Worm (Caenorhabditis elegans) whole organism, late embryonic: Measurements from ENCODE around the gene R07E3.1.

Experiments
- C38D4.7 ChIP-seq: fragments of 200-800 bp; sonication (Bioruptor generic); optimal IDR thresholded peaks from 2 replicates; lab custom pipeline; 2018; ENCODE audit warnings: mild to moderate bottlenecking, missing genetic modification characterization, moderate library complexity, missing compliant biosample characterization
- Y22D7AL.16 ChIP-seq: sonication (generic microtip); optimal IDR thresholded peaks from 2 replicates; lab custom pipeline; 2016; ENCODE audit warnings: missing genetic modification characterization, missing compliant biosample characterization
- ama-1 ChIP-seq: fragments of 150-350 bp; optimal IDR thresholded peaks from 2 replicates; lab custom pipeline; 2014
- ceh-14 ChIP-seq: sonication (generic microtip); optimal IDR thresholded peaks from 2 replicates; lab custom pipeline; 2016; ENCODE audit warnings: missing genotype, missing genetic modification characterization, missing compliant biosample characterization
- ceh-18 ChIP-seq: sonication (generic microtip); optimal IDR thresholded peaks from 2 replicates; lab custom pipeline; 2016; ENCODE audit warnings: missing genetic modification characterization, missing compliant biosample characterization
- ceh-19 ChIP-seq: fragments of 200-800 bp; sonication (Bioruptor generic); optimal IDR thresholded peaks from 2 replicates; lab custom pipeline; 2018; ENCODE audit warnings: mild to moderate bottlenecking, missing genetic modification characterization, missing compliant biosample characterization
- ceh-2 ChIP-seq: sonication (generic microtip); optimal IDR thresholded peaks from 2 replicates; lab custom pipeline; 2016; ENCODE audit warnings: missing genotype, missing genetic modification characterization, missing compliant biosample characterization
- ceh-22 ChIP-seq: sonication (generic microtip); optimal IDR thresholded peaks from 2 replicates; lab custom pipeline; 2017; ENCODE audit warnings: missing biosample characterization, missing genetic modification characterization
- ceh-31 ChIP-seq: sonication (generic microtip); optimal IDR thresholded peaks from 2 replicates; lab custom pipeline; 2016; ENCODE audit warnings: missing genetic modification characterization, missing compliant biosample characterization
- ceh-34 ChIP-seq: sonication (generic microtip); optimal IDR thresholded peaks from 2 replicates; lab custom pipeline; 2016; ENCODE audit warnings: mild to moderate bottlenecking, missing genetic modification characterization, missing compliant biosample characterization
- ceh-48 ChIP-seq: sonication (generic microtip); optimal IDR thresholded peaks from 2 replicates; lab custom pipeline; 2016; ENCODE audit warnings: missing genetic modification characterization, inconsistent platforms, missing compliant biosample characterization
- ceh-6 ChIP-seq: fragments of 200-800 bp; sonication (Bioruptor generic); optimal IDR thresholded peaks from 2 replicates; lab custom pipeline; 2018; ENCODE audit warnings: mild to moderate bottlenecking, missing genetic modification characterization, missing compliant biosample characterization
- dmd-4 ChIP-seq: sonication (generic microtip); optimal IDR thresholded peaks from 2 replicates; lab custom pipeline; 2016; ENCODE audit warnings: borderline replicate concordance, missing genetic modification characterization, missing compliant biosample characterization
- elt-2 ChIP-seq: sonication (generic microtip); optimal IDR thresholded peaks from 2 replicates; lab custom pipeline; 2016; ENCODE audit warnings: missing genetic modification reagents, missing genetic modification characterization, missing compliant biosample characterization
- elt-4 ChIP-seq: sonication (generic microtip); optimal IDR thresholded peaks from 2 replicates; lab custom pipeline; 2016; ENCODE audit warnings: missing genetic modification characterization, missing compliant biosample characterization
- fax-1 ChIP-seq: sonication (generic microtip); optimal IDR thresholded peaks from 2 replicates; lab custom pipeline; 2016; ENCODE audit warnings: missing genotype, missing genetic modification characterization, missing compliant biosample characterization
- hlh-15 ChIP-seq: sonication (generic microtip); optimal IDR thresholded peaks from 2 replicates; lab custom pipeline; 2016; ENCODE audit warnings: missing genetic modification characterization, missing compliant biosample characterization
- hlh-30 ChIP-seq: sonication (generic microtip); optimal IDR thresholded peaks from 2 replicates; lab custom pipeline; 2017; ENCODE audit warnings: antibody characterized with exemption, missing genetic modification characterization, missing compliant biosample characterization; ENCODE audit not compliant: insufficient read depth
- hlh-6 ChIP-seq: sonication (generic microtip); optimal IDR thresholded peaks from 2 replicates; lab custom pipeline; 2016; ENCODE audit warnings: missing genotype, missing genetic modification characterization, missing compliant biosample characterization
- hlh-8 ChIP-seq: sonication (generic microtip); optimal IDR thresholded peaks from 2 replicates; lab custom pipeline; 2016; ENCODE audit warnings: missing genotype, missing genetic modification characterization, missing compliant biosample characterization
- lim-6 ChIP-seq: sonication (generic microtip); optimal IDR thresholded peaks from 2 replicates; lab custom pipeline; 2016; ENCODE audit warnings: missing genetic modification characterization, missing compliant biosample characterization
- madf-2 ChIP-seq: sonication (generic microtip); optimal IDR thresholded peaks from 2 replicates; lab custom pipeline; 2017; ENCODE audit warnings: missing genetic modification characterization, missing compliant biosample characterization
- mec-3 ChIP-seq: sonication (generic microtip); optimal IDR thresholded peaks from 2 replicates; lab custom pipeline; 2016; ENCODE audit warnings: borderline replicate concordance, missing genetic modification characterization, missing compliant biosample characterization
- nfya-1 ChIP-seq: sonication (generic microtip); optimal IDR thresholded peaks from 2 replicates; lab custom pipeline; 2017; ENCODE audit warnings: missing genetic modification characterization, mild to moderate bottlenecking, missing compliant biosample characterization, antibody characterized with exemption, moderate library complexity
- nhr-232 ChIP-seq: sonication (generic microtip); optimal IDR thresholded peaks from 2 replicates; lab custom pipeline; 2016; ENCODE audit warnings: missing genetic modification characterization, missing compliant biosample characterization
- npax-4 ChIP-seq: sonication (generic microtip); optimal IDR thresholded peaks from 2 replicates; lab custom pipeline; 2016; ENCODE audit warnings: missing genetic modification characterization, missing compliant biosample characterization
- pag-3 ChIP-seq: sonication (generic microtip); optimal IDR thresholded peaks from 2 replicates; lab custom pipeline; 2016; ENCODE audit warnings: missing compliant biosample characterization, missing genetic modification characterization, borderline replicate concordance
- pha-2 ChIP-seq: sonication (generic microtip); optimal IDR thresholded peaks from 2 replicates; lab custom pipeline; 2017; ENCODE audit warnings: mild to moderate bottlenecking, missing genetic modification characterization, missing compliant biosample characterization
- pha-4 ChIP-seq: fragments of 150-350 bp; optimal IDR thresholded peaks from 2 replicates; lab custom pipeline; 2018; ENCODE audit warnings: missing biosample characterization, missing genetic modification reagents, missing genetic modification characterization
- pqm-1 ChIP-seq: sonication (generic microtip); optimal IDR thresholded peaks from 2 replicates; lab custom pipeline; 2016; ENCODE audit warnings: missing genetic modification characterization, missing compliant biosample characterization
- pros-1 ChIP-seq: fragments of 150-350 bp; optimal IDR thresholded peaks from 2 replicates; lab custom pipeline; 2014; ENCODE audit warnings: missing biosample characterization, missing genetic modification reagents, missing genetic modification characterization
- ref-2 ChIP-seq: sonication (generic microtip); optimal IDR thresholded peaks from 2 replicates; lab custom pipeline; 2016; ENCODE audit warnings: missing genetic modification characterization, missing compliant biosample characterization
- rnt-1 ChIP-seq: sonication (generic microtip); optimal IDR thresholded peaks from 2 replicates; lab custom pipeline; 2016; ENCODE audit warnings: missing genetic modification characterization, missing compliant biosample characterization
- sdc-2 ChIP-seq: sonication (generic microtip); optimal IDR thresholded peaks from 2 replicates; lab custom pipeline; 2016; ENCODE audit warnings: missing genotype, missing genetic modification characterization, missing compliant biosample characterization
- sox-2 ChIP-seq: fragments of 200-800 bp; sonication (Bioruptor generic); IDR thresholded peaks from 2 replicates; pipeline ENCODE4 v1.3.6; 2022; ENCODE audit warnings: missing genetic modification reagents, missing genetic modification characterization, missing compliant biosample characterization
- sox-4 ChIP-seq: sonication (generic microtip); optimal IDR thresholded peaks from 2 replicates; lab custom pipeline; 2017; ENCODE audit warnings: mild to moderate bottlenecking, missing genetic modification characterization, inconsistent platforms, missing compliant biosample characterization
- tbx-2 ChIP-seq: sonication (generic microtip); optimal IDR thresholded peaks from 2 replicates; lab custom pipeline; 2016; ENCODE audit warnings: missing genetic modification characterization, missing compliant biosample characterization
- tbx-7 ChIP-seq: sonication (generic microtip); optimal IDR thresholded peaks from 2 replicates; lab custom pipeline; 2016; ENCODE audit warnings: missing genotype, missing genetic modification characterization, missing compliant biosample characterization
- unc-3 ChIP-seq, 2 experiments: fragments of 200-800 bp in 1 of 2; sonication (Bioruptor generic) in 1 of 2; sonication (generic microtip) in 1 of 2; conservative IDR thresholded peaks in 1 of 2; optimal IDR thresholded peaks in 1 of 2; 2 replicates each; pipeline versions ENCODE4 v1.3.6 to Lab custom; 2016 to 2022; ENCODE audit warnings: missing compliant biosample characterization in 2 of 2, missing genetic modification characterization in 2 of 2, missing genetic modification reagents in 1 of 2
- unc-42 ChIP-seq: sonication (generic microtip); optimal IDR thresholded peaks from 2 replicates; lab custom pipeline; 2016; ENCODE audit warnings: missing genotype, missing genetic modification characterization, missing compliant biosample characterization
- unc-55 ChIP-seq: sonication (generic microtip); optimal IDR thresholded peaks from 2 replicates; lab custom pipeline; 2017; ENCODE audit warnings: missing biosample characterization, missing genetic modification reagents, missing genetic modification characterization
- zip-5 ChIP-seq: sonication (generic microtip); optimal IDR thresholded peaks from 2 replicates; lab custom pipeline; 2016; ENCODE audit warnings: missing genetic modification characterization, missing compliant biosample characterization
- ztf-16 ChIP-seq: sonication (generic microtip); optimal IDR thresholded peaks from 2 replicates; lab custom pipeline; 2017; ENCODE audit warnings: missing genetic modification characterization, missing compliant biosample characterization

Gene R07E3.1

ce11 chrX:10373581-10373980 is 32.6 kb upstream of the R07E3.1 start:
- no peak for TF ChIP-seq elt-2 (tag; lab: Kevin White, UChicago)
- TF ChIP-seq elt-4 (tag; lab: Kevin White, UChicago) = peak; percentile 35

- TF ChIP-seq pha-4 (tag; lab: Kevin White, UChicago) = no peak
- no peak for TF ChIP-seq lim-6 (tag; lab: Kevin White, UChicago)
- TF ChIP-seq ceh-19 = no peak
- no peak for TF ChIP-seq mec-3 (tag; lab: Kevin White, UChicago)
- TF ChIP-seq pha-2 = no peak
- peak; percentile 69 for TF ChIP-seq ceh-31 (tag; lab: Kevin White, UChicago)
- TF ChIP-seq ceh-6 (GFP tag; lab: Kevin White, UChicago) = no peak
- no peak for TF ChIP-seq ceh-22 (tag; lab: Kevin White, UChicago)
- TF ChIP-seq hlh-6 (tag; lab: Kevin White, UChicago) = peak; percentile 27
- TF ChIP-seq ref-2 (tag; lab: Kevin White, UChicago) = peak; percentile 39
- peak; percentile 13 for TF ChIP-seq ceh-14 (tag; lab: Kevin White, UChicago)
- peak; percentile 80 for TF ChIP-seq sdc-2 (tag; lab: Kevin White, UChicago)
- peak; percentile 61 for TF ChIP-seq nfya-1 (tag; lab: Kevin White, UChicago)
- TF ChIP-seq unc-42 (tag; lab: Kevin White, UChicago) = peak; percentile 45
- TF ChIP-seq sox-4 (tag; lab: Kevin White, UChicago) = no peak
- TF ChIP-seq dmd-4 = no peak
- peak; percentile 36 for TF ChIP-seq tbx-2
- TF ChIP-seq hlh-8 (tag; lab: Kevin White, UChicago) = peak; percentile 62
- peak; percentile 48 for TF ChIP-seq ceh-34 (tag; lab: Kevin White, UChicago)
- no peak for TF ChIP-seq ceh-48 (tag; lab: Kevin White, UChicago)
- TF ChIP-seq nhr-232 (tag; lab: Kevin White, UChicago) = no peak
- TF ChIP-seq sox-2 (GFP tag; lab: Robert Waterston, UW) = no peak
- TF ChIP-seq madf-2 (tag; lab: Kevin White, UChicago) = no peak
- no peak for TF ChIP-seq hlh-30 (tag; lab: Kevin White, UChicago)
- no peak for TF ChIP-seq unc-3 (GFP tag; conservative IDR thresholded peaks at IDR 0.05; lab: Robert Waterston, UW)
- no peak for TF ChIP-seq unc-3 (tag; optimal IDR thresholded peaks at IDR 0.05; lab: Kevin White, UChicago)
- TF ChIP-seq pag-3 (tag; lab: Kevin White, UChicago) = no peak
- TF ChIP-seq ama-1 (lab: Kevin White, UChicago) = no peak
- TF ChIP-seq ztf-16 (tag; lab: Kevin White, UChicago) = no peak
- TF ChIP-seq Y22D7AL.16 (tag; lab: Kevin White, UChicago) = no peak
- no peak for TF ChIP-seq hlh-15
- TF ChIP-seq rnt-1 (tag; lab: Kevin White, UChicago) = peak; percentile 12
- peak; percentile 53 for TF ChIP-seq elt-2 (tag; lab: Kevin White, UChicago)
- TF ChIP-seq pros-1 (tag; lab: Kevin White, UChicago) = peak; percentile 42
- TF ChIP-seq elt-4 (tag; lab: Kevin White, UChicago) = no peak
These were observed 31.6 kb upstream of the R07E3.1 start, which contains the start of gene Y49A10A.2 for ce11 chrX:10372556-10372955. Y49A10A.2 (minus strand) TSS chrX:10372664.

ce11 chrX:10358083-10358482 is 17.1 kb upstream of the R07E3.1 start, which contains the start of gene efhc-1:
efhc-1 (plus strand) TSS chrX:10358383.
- TF ChIP-seq pha-4 (tag; lab: Kevin White, UChicago) (no peak), tbx-2 (no peak), sdc-2 (tag; lab: Kevin White, UChicago) (no peak), unc-3 (GFP tag; conservative IDR thresholded peaks at IDR 0.05; lab: Robert Waterston, UW) (no peak), unc-3 (tag; optimal IDR thresholded peaks at IDR 0.05; lab: Kevin White, UChicago) (no peak), ceh-22 (tag; lab: Kevin White, UChicago) (no peak), ceh-6 (GFP tag; lab: Kevin White, UChicago) (no peak), unc-55 (no peak), sox-2 (GFP tag; lab: Robert Waterston, UW) (no peak), ceh-18 (tag; lab: Kevin White, UChicago) (no peak), ceh-48 (tag; lab: Kevin White, UChicago) (no peak), ceh-2 (tag; lab: Kevin White, UChicago) (no peak), npax-4 (tag; lab: Kevin White, UChicago) (no peak), Y22D7AL.16 (tag; lab: Kevin White, UChicago) (no peak), pqm-1 (tag; lab: Kevin White, UChicago) (no peak), tbx-7 (tag; lab: Kevin White, UChicago) (no peak), zip-5 (tag; lab: Kevin White, UChicago) (no peak), C38D4.7 (GFP tag; lab: Kevin White, UChicago) (no peak), fax-1 (tag; lab: Kevin White, UChicago) (no peak), elt-2 (tag; lab: Kevin White, UChicago) (no peak), hlh-6 (tag; lab: Kevin White, UChicago) (no peak)
